Fruit fly (Drosophila melanogaster): ENCODE results near the gene ATPsynepsilonL.

- TF ChIP-seq CG31627 (GFP tag; optimal IDR thresholded peaks at IDR 0.05) (no peak), salr (GFP tag; optimal IDR thresholded peaks at IDR 0.05) (no peak), Smox (GFP tag; optimal IDR thresholded peaks at IDR 0.05) (no peak), ss (GFP tag; optimal IDR thresholded peaks at IDR 0.05) (no peak), Eip78C (GFP tag) (no peak), svp (GFP tag) (no peak), pdm3 (GFP tag; optimal IDR thresholded peaks at IDR 0.05) (no peak)
These were observed 45.7 kb downstream of the ATPsynepsilonL start for dm6 chr3R:10167280-10167679.
